Worm (Caenorhabditis elegans): ENCODE measurements around the gene C27F2.10.

DNA sequence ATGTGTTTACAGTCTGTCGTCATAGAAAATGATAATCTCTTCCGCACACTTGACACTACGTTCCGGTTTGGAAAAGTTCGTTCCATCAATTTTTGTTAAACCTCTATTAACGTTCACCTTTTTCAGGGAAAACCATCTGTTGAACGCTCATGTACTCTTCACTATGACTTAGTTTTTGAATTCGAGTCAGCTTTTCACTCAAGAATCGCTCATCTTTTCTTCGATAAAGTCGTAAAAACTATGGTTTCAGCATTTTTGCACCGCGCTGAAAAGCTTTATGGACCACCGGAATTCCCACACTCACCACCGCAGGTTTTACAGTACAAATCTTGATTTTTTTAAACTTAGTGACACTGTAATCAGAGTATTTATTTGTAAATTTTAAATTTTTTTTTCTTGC, 36.9 kb upstream of the C27F2.10 start:
- TF ChIP-seq F13H6.1 (tag; optimal IDR thresholded peaks at IDR 0.05) (no peak), unc-39 (tag; optimal IDR thresholded peaks at IDR 0.05) (no peak), zag-1 (tag; optimal IDR thresholded peaks at IDR 0.05) (no peak), mbf-1 (tag; optimal IDR thresholded peaks at IDR 0.05) (no peak), egl-27 (tag; optimal IDR thresholded peaks at IDR 0.05) (no peak), elt-1 (tag; optimal IDR thresholded peaks at IDR 0.05) (no peak), ztf-11 (tag; optimal IDR thresholded peaks at IDR 0.05) (no peak), mab-5 (tag; optimal IDR thresholded peaks at IDR 0.05) (no peak), lsy-2 (tag; optimal IDR thresholded peaks at IDR 0.05) (no peak), elt-3 (tag; optimal IDR thresholded peaks at IDR 0.05) (no peak)
